Worm (Caenorhabditis elegans) whole organism, L4/young adult: ENCODE measurements around the gene M199.136.

ENCODE experiments used
- W03F9.2 ChIP-seq: fragments of 150-350 bp; optimal IDR thresholded peaks from 2 replicates; lab custom pipeline; 2014; ENCODE audit warnings: missing biosample characterization, missing genetic modification characterization
- him-1 ChIP-seq: sonication (generic microtip); optimal IDR thresholded peaks from 2 replicates; lab custom pipeline; 2016; ENCODE audit warnings: missing genotype, missing genetic modification reagents, missing genetic modification characterization, missing compliant biosample characterization

ce11 chrIV:15068818-15069217, 49.7 kb upstream of the M199.136 start, which contains the start of gene srt-48:
- TF ChIP-seq him-1 (no peak), W03F9.2 (tag; lab: Kevin White, UChicago) (no peak)
